Worm (Caenorhabditis elegans): Measurements from ENCODE around the gene ocr-3.

ce11 chrX:15134941-15135340 lies 33.6 kb upstream of the ocr-3 start:
- no peak for TF ChIP-seq nhr-77 (tag; optimal IDR thresholded peaks at IDR 0.05)
- no peak for TF ChIP-seq ama-1 (optimal IDR thresholded peaks at IDR 0.05)
- TF ChIP-seq unc-62 (GFP tag; optimal IDR thresholded peaks at IDR 0.05) = no peak
- no peak for TF ChIP-seq mdl-1 (tag; optimal IDR thresholded peaks at IDR 0.05)
- no peak for TF ChIP-seq ztf-4 (tag; optimal IDR thresholded peaks at IDR 0.05)
- TF ChIP-seq nhr-11 (tag; optimal IDR thresholded peaks at IDR 0.05) = no peak
